Fruit fly (Drosophila melanogaster): ENCODE results near the gene SMC1.

SMC1 gene

DNA sequence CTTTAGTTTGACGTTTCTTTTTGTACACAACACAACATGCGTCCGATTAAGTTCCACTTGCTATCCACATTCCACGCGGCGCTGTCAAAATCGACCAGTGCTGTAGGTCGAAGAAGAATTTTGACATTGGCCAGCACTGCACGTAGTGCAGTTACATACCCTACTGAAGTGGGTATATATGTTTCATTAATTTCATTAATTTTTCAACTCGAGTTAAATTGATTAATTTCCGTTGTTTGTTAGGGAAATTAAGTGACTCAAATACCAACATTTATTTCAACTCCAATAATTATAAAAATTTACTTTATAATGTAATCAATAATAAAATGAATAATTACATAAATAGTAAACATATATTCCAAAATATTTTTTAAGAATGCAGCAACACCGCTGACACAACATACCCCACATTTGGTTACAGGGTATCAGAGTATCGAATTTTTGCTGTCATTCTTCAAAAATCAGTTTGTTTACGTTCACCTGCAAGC lies 50.9 kb downstream of the SMC1 start, which contains the start of the genes eIF4EHP and CG18428:
Gene eIF4EHP, minus strand, starts transcription at position 59 of the 488 bp plus-strand sequence.
Gene CG18428, plus strand, starts transcription at position 435 of the 488 bp plus-strand sequence.
- TF ChIP-seq EcR (GFP tag; optimal IDR thresholded peaks at IDR 0.05) (no peak), psq (optimal IDR thresholded peaks at IDR 0.05) (no peak), pan (optimal IDR thresholded peaks at IDR 0.05) (peak; percentile 96), Dll (optimal IDR thresholded peaks at IDR 0.05) (no peak), usp (GFP tag; optimal IDR thresholded peaks at IDR 0.05) (no peak)

Data from whole organism.